Fruit fly (Drosophila melanogaster) whole organism, wandering third instar larva: ENCODE data around the gene CG6689.

ENCODE experiments used
- Abd-B ChIP-seq: fragments of >200 bp; optimal IDR thresholded peaks from 2 replicates; lab custom pipeline; 2017; ENCODE audit warnings: missing biosample characterization, missing genetic modification characterization
- CG9705 ChIP-seq: fragments of 200-800 bp; sonication (Bioruptor generic); optimal IDR thresholded peaks from 2 replicates; lab custom pipeline; 2018; ENCODE audit warnings: missing biosample characterization, mild to moderate bottlenecking, missing genetic modification characterization
- Dfd ChIP-seq: fragments of >200 bp; optimal IDR thresholded peaks from 2 replicates; lab custom pipeline; 2017; ENCODE audit warnings: missing biosample characterization, missing genetic modification characterization
- HLH106 ChIP-seq: fragments of 200-800 bp; optimal IDR thresholded peaks from 3 replicates; lab custom pipeline; 2019; ENCODE audit warnings: missing biosample characterization, mild to moderate bottlenecking, missing genetic modification characterization, moderate library complexity
- Hnf4 ChIP-seq: fragments of 200-800 bp; sonication (Bioruptor generic); optimal IDR thresholded peaks from 2 replicates; lab custom pipeline; 2016; ENCODE audit warnings: missing biosample characterization, mild to moderate bottlenecking, missing genetic modification characterization
- br ChIP-seq: fragments of 200-800 bp; sonication (Bioruptor generic); optimal IDR thresholded peaks from 2 replicates; lab custom pipeline; 2016; ENCODE audit warnings: missing biosample characterization, missing genetic modification characterization
- dl ChIP-seq, 2 experiments: fragments of 175-275, 200-275 bp in 1 of 2; fragments of 200-275 bp in 1 of 2; sonication (Bioruptor generic); optimal IDR thresholded peaks; lab custom pipeline; 2018; ENCODE audit warnings: mild to moderate bottlenecking in 2 of 2, missing biosample characterization in 2 of 2, missing genetic modification characterization in 2 of 2, moderate library complexity in 2 of 2; ENCODE audit not compliant: partially characterized antibody in 2 of 2, insufficient read depth in 1 of 2
- h ChIP-seq: fragments of 200-800 bp; sonication (Bioruptor generic); optimal IDR thresholded peaks from 3 replicates; lab custom pipeline; 2016; ENCODE audit warnings: missing biosample characterization, mild to moderate bottlenecking, missing genetic modification characterization
- pan ChIP-seq: fragments of >200 bp; optimal IDR thresholded peaks from 2 replicates; lab custom pipeline; 2017
- rgr ChIP-seq: fragments of 200-800 bp; sonication (Bioruptor generic); optimal IDR thresholded peaks from 3 replicates; lab custom pipeline; 2016; ENCODE audit warnings: missing biosample characterization, mild to moderate bottlenecking, missing genetic modification characterization
- tai ChIP-seq: sonication (Bioruptor generic); optimal IDR thresholded peaks from 2 replicates; lab custom pipeline; 2016; ENCODE audit warnings: missing biosample characterization, missing genetic modification characterization

DNA sequence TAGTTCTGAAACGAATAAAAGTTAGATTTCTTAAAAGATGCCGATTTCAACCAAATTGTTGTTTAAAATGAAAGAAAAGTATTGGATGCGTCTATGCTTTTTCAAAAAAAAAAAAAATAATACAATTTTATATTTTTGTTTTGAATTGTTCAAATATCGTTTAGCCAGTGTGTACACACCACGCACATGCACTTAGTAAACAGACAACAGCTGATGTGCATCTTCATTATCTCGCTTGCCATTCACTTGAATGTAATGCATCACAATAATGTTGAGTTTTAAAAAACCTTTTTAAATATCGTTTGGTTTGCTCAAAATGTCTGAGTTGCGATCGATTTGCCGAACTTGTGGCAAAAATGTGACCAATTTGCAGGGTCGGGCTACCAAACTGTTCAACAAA, 16.2 kb upstream of the CG6689 start, which contains the start of gene CG31441:
- TF ChIP-seq Dfd (GFP tag; lab: Kevin White, UChicago) (no peak), pan (lab: Kevin White, UChicago) (no peak), dl (GFP tag; optimal IDR thresholded peaks at IDR 0.05; lab: Kevin White, UChicago; ENCODE audit: insufficient read depth in 1 of 2, partially characterized antibody in 2 of 2) (no peak), tai (GFP tag; lab: Kevin White, UChicago) (no peak), Abd-B (no peak), Hnf4 (GFP tag; lab: Kevin White, UChicago) (no peak), CG9705 (GFP tag; lab: Kevin White, UChicago) (no peak), HLH106 (tag; lab: Kevin White, UChicago) (no peak), h (GFP tag; lab: Kevin White, UChicago) (no peak), br (no peak), rgr (no peak)
